Fruit fly (Drosophila melanogaster): ENCODE data around the gene CG8236.

dm6 chr3R:8792463-8793175 lies 23.4 kb downstream of the CG8236 start:
- TF ChIP-seq Pif1A (GFP tag; optimal IDR thresholded peaks at IDR 0.05) (peak; percentile 73), EcR (GFP tag; optimal IDR thresholded peaks at IDR 0.05) (peak; percentile 48), CG32121 (GFP tag; IDR thresholded peaks at IDR 0.05) (no peak), CG8159 (tag; optimal IDR thresholded peaks at IDR 0.05) (peak; percentile 50), CG13204 (GFP tag; optimal IDR thresholded peaks at IDR 0.05) (peak; percentile 95), rn (GFP tag; IDR thresholded peaks at IDR 0.05) (no peak), CG14655 (GFP tag; optimal IDR thresholded peaks at IDR 0.05) (peak; percentile 69), CG10348 (GFP tag; IDR thresholded peaks at IDR 0.05) (no peak)
